Fruit fly (Drosophila melanogaster) whole organism, wandering third instar larva: ENCODE data around the gene bun.

Source experiments
- Dfd ChIP-seq: fragments of >200 bp; optimal IDR thresholded peaks from 2 replicates; lab custom pipeline; 2017; ENCODE audit warnings: missing biosample characterization, missing genetic modification characterization
- Dif ChIP-seq: fragments of 200-275, 200-300 bp; sonication (Bioruptor generic); optimal IDR thresholded peaks from 2 replicates; lab custom pipeline; 2018; ENCODE audit warnings: missing biosample characterization, missing genetic modification characterization; ENCODE audit not compliant: partially characterized antibody
- Jra ChIP-seq: sonication (Bioruptor generic); optimal IDR thresholded peaks from 2 replicates; lab custom pipeline; 2016; ENCODE audit warnings: missing biosample characterization, missing genetic modification characterization
- Rel ChIP-seq, 2 experiments: fragments of 200-800 bp; sonication (Bioruptor generic) in 1 of 2; optimal IDR thresholded peaks; 2 replicates in 1 of 2; 3 replicates in 1 of 2; lab custom pipeline; 2016 to 2019; ENCODE audit warnings: mild to moderate bottlenecking in 2 of 2, missing biosample characterization in 2 of 2, missing genetic modification characterization in 2 of 2, moderate library complexity in 1 of 2
- Sp1 ChIP-seq: fragments of 200-800 bp; sonication (Bioruptor generic); optimal IDR thresholded peaks from 3 replicates; lab custom pipeline; 2019; ENCODE audit warnings: missing biosample characterization, mild to moderate bottlenecking, missing genetic modification characterization, moderate library complexity
- br ChIP-seq: fragments of 200-800 bp; sonication (Bioruptor generic); optimal IDR thresholded peaks from 2 replicates; lab custom pipeline; 2016; ENCODE audit warnings: missing biosample characterization, missing genetic modification characterization
- fru ChIP-seq: fragments of 200-800 bp; sonication (Bioruptor generic); optimal IDR thresholded peaks from 3 replicates; lab custom pipeline; 2016; ENCODE audit warnings: missing biosample characterization, mild to moderate bottlenecking, missing genetic modification characterization
- h ChIP-seq: fragments of 200-800 bp; sonication (Bioruptor generic); optimal IDR thresholded peaks from 3 replicates; lab custom pipeline; 2016; ENCODE audit warnings: missing biosample characterization, mild to moderate bottlenecking, missing genetic modification characterization
- jim ChIP-seq: fragments of 175-275, 200-325 bp; sonication (Bioruptor generic); optimal IDR thresholded peaks from 2 replicates; lab custom pipeline; 2016; ENCODE audit warnings: missing biosample characterization, mild to moderate bottlenecking, missing genetic modification characterization
- lola ChIP-seq: fragments of >200 bp; optimal IDR thresholded peaks from 2 replicates; lab custom pipeline; 2017; ENCODE audit warnings: missing biosample characterization, missing genetic modification characterization
- pan ChIP-seq: fragments of >200 bp; optimal IDR thresholded peaks from 2 replicates; lab custom pipeline; 2017
- psq ChIP-seq: fragments of 200-800 bp; sonication (Bioruptor generic); optimal IDR thresholded peaks from 3 replicates; lab custom pipeline; 2017; ENCODE audit warnings: missing biosample characterization, mild to moderate bottlenecking, missing genetic modification characterization, moderate library complexity
- sage ChIP-seq: fragments of 200-800 bp; sonication (Bioruptor generic); optimal IDR thresholded peaks from 2 replicates; lab custom pipeline; 2016; ENCODE audit warnings: missing biosample characterization, mild to moderate bottlenecking, missing genetic modification characterization
- usp ChIP-seq: fragments of >200 bp; optimal IDR thresholded peaks from 2 replicates; lab custom pipeline; 2017; ENCODE audit warnings: missing biosample characterization, missing genetic modification characterization

- TF ChIP-seq psq (no peak), h (GFP tag; lab: Kevin White, UChicago) (no peak), Dif (no peak), Rel (GFP tag; optimal IDR thresholded peaks at IDR 0.05; lab: Kevin White, UChicago) (no peak), Rel (tag; optimal IDR thresholded peaks at IDR 0.05; lab: Kevin White, UChicago) (peak; percentile 34), br (GFP tag; lab: Kevin White, UChicago) (no peak), jim (GFP tag; lab: Kevin White, UChicago) (no peak), Dfd (no peak), Jra (GFP tag; lab: Kevin White, UChicago) (no peak), lola (GFP tag; lab: Kevin White, UChicago) (no peak), Sp1 (no peak), sage (GFP tag; lab: Kevin White, UChicago) (no peak), usp (GFP tag; lab: Kevin White, UChicago) (no peak), fru (GFP tag; lab: Kevin White, UChicago) (no peak), pan (lab: Kevin White, UChicago) (no peak)
These were observed 70.3 kb downstream of the bun start for dm6 chr2L:12476115-12476514.
